Worm (Caenorhabditis elegans) whole organism, young adult: ENCODE measurements around the gene srab-13.

Experiments used
- B0261.1 ChIP-seq: sonication (generic microtip); optimal IDR thresholded peaks from 2 replicates; lab custom pipeline; 2016; ENCODE audit warnings: mild to moderate bottlenecking, missing genetic modification characterization, moderate library complexity, missing compliant biosample characterization
- B0336.3 ChIP-seq: fragments of 200-800 bp; sonication (Bioruptor generic); IDR thresholded peaks from 2 replicates; pipeline ENCODE4 v1.3.6; 2022; ENCODE audit warnings: missing genetic modification characterization, missing compliant biosample characterization
- C06A6.2 ChIP-seq: fragments of 200-800 bp; sonication (Bioruptor generic); conservative IDR thresholded peaks from 2 replicates; pipeline ENCODE4 v1.3.6; 2022; ENCODE audit warnings: missing genetic modification characterization, missing compliant biosample characterization
- C17E4.6 ChIP-seq: fragments of 200-800 bp; sonication (Bioruptor generic); IDR thresholded peaks from 2 replicates; pipeline ENCODE4 v1.3.6; 2022; ENCODE audit warnings: missing genetic modification reagents, missing genetic modification characterization, missing compliant biosample characterization
- F10E7.11 ChIP-seq: sonication (generic microtip); optimal IDR thresholded peaks from 2 replicates; lab custom pipeline; 2017; ENCODE audit warnings: mild to moderate bottlenecking, missing genetic modification characterization, moderate library complexity, missing compliant biosample characterization
- F49E8.2 ChIP-seq: sonication (generic microtip); optimal IDR thresholded peaks from 3 replicates; lab custom pipeline; 2017; ENCODE audit warnings: missing genetic modification characterization, mild to moderate bottlenecking, missing compliant biosample characterization, antibody characterized with exemption, moderate library complexity; ENCODE audit not compliant: insufficient read depth
- F52B5.7 ChIP-seq: sonication (generic microtip); optimal IDR thresholded peaks from 2 replicates; lab custom pipeline; 2016; ENCODE audit warnings: mild to moderate bottlenecking, missing genetic modification characterization, missing compliant biosample characterization
- Y53F4B.3 ChIP-seq: fragments of 200-800 bp; sonication (Bioruptor generic); IDR thresholded peaks from 2 replicates; pipeline ENCODE4 v1.3.6; 2022; ENCODE audit warnings: missing genetic modification reagents, missing genetic modification characterization, missing compliant biosample characterization
- Y53G8AR.9 ChIP-seq: fragments of 200-800 bp; sonication (Bioruptor generic); conservative IDR thresholded peaks from 2 replicates; pipeline ENCODE4 v1.3.6; 2022; ENCODE audit warnings: missing genetic modification reagents, missing genetic modification characterization, missing compliant biosample characterization
- ama-1 ChIP-seq, 3 experiments: fragments of 150-350 bp in 1 of 3; sonication (generic microtip) in 2 of 3; optimal IDR thresholded peaks; 2 replicates each; lab custom pipeline; 2014 to 2018; ENCODE audit warnings: missing biosample characterization in 2 of 3, missing genetic modification characterization in 2 of 3, missing genetic modification reagents in 2 of 3
- aptf-2 ChIP-seq: fragments of 200-800 bp; sonication (Bioruptor generic); conservative IDR thresholded peaks from 2 replicates; pipeline ENCODE4 v1.3.6; 2022; ENCODE audit warnings: missing genetic modification reagents, missing genetic modification characterization, missing compliant biosample characterization
- athp-1 ChIP-seq: sonication (generic microtip); optimal IDR thresholded peaks from 2 replicates; lab custom pipeline; 2017; ENCODE audit warnings: mild to moderate bottlenecking, missing genetic modification characterization, missing compliant biosample characterization
- ceh-40 ChIP-seq: fragments of 200-800 bp; sonication (Bioruptor generic); IDR thresholded peaks from 2 replicates; pipeline ENCODE4 v1.3.6; 2022; ENCODE audit warnings: missing genetic modification characterization, missing compliant biosample characterization
- ceh-91 ChIP-seq: fragments of 200-800 bp; sonication (Bioruptor generic); IDR thresholded peaks from 2 replicates; pipeline ENCODE4 v1.3.6; 2022; ENCODE audit warnings: missing genetic modification reagents, missing genetic modification characterization, missing compliant biosample characterization
- chd-7 ChIP-seq: sonication (generic microtip); optimal IDR thresholded peaks from 2 replicates; lab custom pipeline; 2016; ENCODE audit warnings: mild to moderate bottlenecking, missing genetic modification characterization, moderate library complexity, missing compliant biosample characterization
- die-1 ChIP-seq: sonication (generic microtip); optimal IDR thresholded peaks from 2 replicates; lab custom pipeline; 2016; ENCODE audit warnings: missing genotype, mild to moderate bottlenecking, missing genetic modification characterization, missing compliant biosample characterization
- efl-1 ChIP-seq: fragments of 150-350 bp; optimal IDR thresholded peaks from 2 replicates; lab custom pipeline; 2014; ENCODE audit warnings: missing biosample characterization, missing genetic modification reagents, missing genetic modification characterization
- hmg-20 ChIP-seq: fragments of 200-800 bp; sonication (Bioruptor generic); IDR thresholded peaks from 2 replicates; pipeline ENCODE4 v1.3.6; 2022; ENCODE audit warnings: missing genetic modification reagents, missing genetic modification characterization, missing compliant biosample characterization
- hrde-1 ChIP-seq: sonication (generic microtip); optimal IDR thresholded peaks from 2 replicates; lab custom pipeline; 2016; ENCODE audit warnings: missing genetic modification characterization, mild to moderate bottlenecking, missing compliant biosample characterization, moderate library complexity, missing genotype, missing genetic modification reagents, borderline replicate concordance
- lag-1 ChIP-seq: fragments of 200-800 bp; sonication (Bioruptor generic); IDR thresholded peaks from 2 replicates; pipeline ENCODE4 v1.3.6; 2022; ENCODE audit warnings: missing genetic modification reagents, missing genetic modification characterization, missing compliant biosample characterization
- let-526 ChIP-seq: fragments of 200-800 bp; sonication (Bioruptor generic); IDR thresholded peaks from 2 replicates; pipeline ENCODE4 v1.3.6; 2022; ENCODE audit warnings: missing genetic modification reagents, missing genetic modification characterization, missing compliant biosample characterization
- let-607 ChIP-seq, 2 experiments: fragments of 200-800 bp in 1 of 2; sonication (Bioruptor generic) in 1 of 2; sonication (generic microtip) in 1 of 2; optimal IDR thresholded peaks; 2 replicates each; lab custom pipeline; 2016 to 2018; ENCODE audit warnings: mild to moderate bottlenecking in 2 of 2, missing compliant biosample characterization in 2 of 2, missing genetic modification characterization in 2 of 2, moderate library complexity in 2 of 2, missing genotype in 1 of 2
- lin-40 ChIP-seq: sonication (generic microtip); optimal IDR thresholded peaks from 2 replicates; lab custom pipeline; 2016; ENCODE audit warnings: missing genetic modification characterization, mild to moderate bottlenecking, missing compliant biosample characterization, missing genotype, missing genetic modification reagents
- lin-54 ChIP-seq: fragments of 200-800 bp; sonication (Bioruptor generic); optimal IDR thresholded peaks from 2 replicates; lab custom pipeline; 2018; ENCODE audit warnings: mild to moderate bottlenecking, missing genetic modification characterization, missing compliant biosample characterization
- mel-28 ChIP-seq: sonication (generic microtip); optimal IDR thresholded peaks from 2 replicates; lab custom pipeline; 2016; ENCODE audit warnings: borderline replicate concordance, mild to moderate bottlenecking, missing genetic modification characterization, missing compliant biosample characterization
- mes-4 ChIP-seq: sonication (generic microtip); optimal IDR thresholded peaks from 2 replicates; lab custom pipeline; 2016; ENCODE audit warnings: missing genotype, missing genetic modification characterization, missing compliant biosample characterization
- nfyb-1 ChIP-seq: fragments of 200-800 bp; sonication (Bioruptor generic); IDR thresholded peaks from 2 replicates; pipeline ENCODE4 v1.3.6; 2022; ENCODE audit warnings: missing genetic modification reagents, missing genetic modification characterization, missing compliant biosample characterization
- sdz-38 ChIP-seq: sonication (generic microtip); optimal IDR thresholded peaks from 2 replicates; lab custom pipeline; 2016; ENCODE audit warnings: missing genotype, missing genetic modification characterization, missing compliant biosample characterization
- sea-2 ChIP-seq: fragments of 200-800 bp; sonication (Bioruptor generic); IDR thresholded peaks from 2 replicates; pipeline ENCODE4 v1.3.6; 2022; ENCODE audit warnings: missing genetic modification characterization, missing compliant biosample characterization
- snpc-1.3 ChIP-seq: sonication (generic microtip); optimal IDR thresholded peaks from 2 replicates; lab custom pipeline; 2017; ENCODE audit warnings: missing genetic modification characterization, mild to moderate bottlenecking, missing compliant biosample characterization, antibody characterized with exemption, moderate library complexity, missing genotype, missing genetic modification reagents; ENCODE audit not compliant: insufficient read depth
- snpc-3.4 ChIP-seq: sonication (generic microtip); optimal IDR thresholded peaks from 2 replicates; lab custom pipeline; 2017; ENCODE audit warnings: missing genetic modification characterization, mild to moderate bottlenecking, missing compliant biosample characterization, antibody characterized with exemption, moderate library complexity, missing genotype, missing genetic modification reagents
- snpc-4 ChIP-seq, 5 experiments: fragments of 150-350 bp in 1 of 5; sonication (generic microtip) in 4 of 5; optimal IDR thresholded peaks; 2 replicates each; lab custom pipeline; 2014 to 2018; ENCODE audit warnings: missing genetic modification characterization in 5 of 5, missing biosample characterization in 3 of 5, antibody characterized with exemption in 2 of 5, mild to moderate bottlenecking in 2 of 5, missing compliant biosample characterization in 2 of 5, missing genotype in 2 of 5, moderate library complexity in 2 of 5, missing genetic modification reagents in 1 of 5
- tbp1 ChIP-seq: fragments of 200-800 bp; sonication (Bioruptor generic); optimal IDR thresholded peaks from 2 replicates; lab custom pipeline; 2018; ENCODE audit warnings: mild to moderate bottlenecking, missing genetic modification characterization, missing compliant biosample characterization
- unc-130 ChIP-seq: sonication (generic microtip); optimal IDR thresholded peaks from 2 replicates; lab custom pipeline; 2016; ENCODE audit warnings: missing genetic modification reagents, missing genetic modification characterization, missing compliant biosample characterization
- zim-3 ChIP-seq: sonication (generic microtip); optimal IDR thresholded peaks from 2 replicates; lab custom pipeline; 2017; ENCODE audit warnings: mild to moderate bottlenecking, missing genetic modification characterization, moderate library complexity, missing compliant biosample characterization
- ztf-22 ChIP-seq: fragments of 200-800 bp; sonication (Bioruptor generic); optimal IDR thresholded peaks from 2 replicates; lab custom pipeline; 2018; ENCODE audit warnings: mild to moderate bottlenecking, missing genetic modification characterization, moderate library complexity, missing compliant biosample characterization
- ztf-28 ChIP-seq: fragments of 200-800 bp; sonication (Bioruptor generic); IDR thresholded peaks from 2 replicates; pipeline ENCODE4 v1.3.6; 2022; ENCODE audit warnings: missing genetic modification reagents, missing genetic modification characterization, missing compliant biosample characterization
- ztf-6 ChIP-seq: fragments of 200-800 bp; sonication (Bioruptor generic); IDR thresholded peaks from 2 replicates; pipeline ENCODE4 v1.3.6; 2022; ENCODE audit warnings: missing genetic modification reagents, missing genetic modification characterization, missing compliant biosample characterization

Gene srab-13

DNA sequence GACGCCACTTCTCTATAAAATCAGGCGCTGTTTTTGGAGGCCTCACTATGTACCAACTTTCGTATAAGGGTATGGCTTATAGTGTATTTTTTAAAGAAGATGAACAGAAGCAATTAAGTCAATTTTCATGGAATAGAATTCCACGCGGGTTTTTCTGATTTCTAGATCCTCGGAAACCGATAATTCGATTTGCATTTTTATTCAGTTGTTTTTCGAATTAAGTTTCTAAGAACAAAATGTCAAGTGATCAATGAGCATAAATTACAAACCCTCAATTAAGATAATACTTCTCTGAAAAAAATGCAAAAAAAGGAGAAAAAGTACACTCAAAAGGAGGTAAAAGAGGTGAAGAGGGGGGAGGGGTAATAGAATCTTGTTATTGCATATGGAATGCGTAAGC, 6.4 kb downstream of the srab-13 start:
- TF ChIP-seq efl-1 (GFP tag; lab: Kevin White, UChicago) (no peak), snpc-1.3 (no peak), mes-4 (tag; lab: Kevin White, UChicago) (no peak), sea-2 (no peak), Y53G8AR.9 (GFP tag; lab: Robert Waterston, UW) (no peak), die-1 (no peak), lin-40 (tag; lab: Kevin White, UChicago) (no peak), snpc-3.4 (tag; lab: Kevin White, UChicago) (no peak), nfyb-1 (no peak), ceh-40 (GFP tag; lab: Robert Waterston, UW) (no peak), athp-1 (tag; lab: Kevin White, UChicago) (no peak), Y53F4B.3 (GFP tag; lab: Robert Waterston, UW) (no peak), B0261.1 (tag; lab: Kevin White, UChicago) (no peak), B0336.3 (GFP tag; lab: Robert Waterston, UW) (no peak), unc-130 (GFP tag; lab: Kevin White, UChicago) (no peak), tbp1 (no peak), lin-54 (GFP tag; lab: Kevin White, UChicago) (no peak)

DNA sequence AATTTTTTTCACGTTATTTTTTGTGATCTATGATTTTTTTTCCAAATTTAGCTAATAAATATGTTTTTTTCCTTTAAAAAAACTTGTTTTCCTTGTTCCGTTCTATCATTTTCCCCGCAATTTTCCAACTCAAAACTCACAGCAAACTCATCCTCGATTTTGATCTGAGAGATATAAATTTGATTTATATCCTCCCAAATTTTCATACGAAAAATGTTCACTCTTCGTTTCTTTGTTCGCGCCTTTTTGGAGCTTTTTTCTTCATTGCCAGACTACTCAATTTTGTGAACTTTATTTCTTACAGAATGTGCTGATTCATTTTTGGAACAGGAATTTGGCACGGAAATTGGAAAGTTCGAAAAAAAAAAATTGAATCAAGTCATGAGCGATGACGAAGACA, 9.0 kb downstream of the srab-13 start, which contains the start of gene F59A7.14:
TSS of gene F59A7.14 (plus strand) at position 301 of the 400 bp plus-strand sequence.
- TF ChIP-seq F49E8.2 (tag; lab: Kevin White, UChicago) (no peak), lin-54 (GFP tag; lab: Kevin White, UChicago) (no peak), ztf-6 (GFP tag; lab: Robert Waterston, UW) (no peak), hmg-20 (GFP tag; lab: Robert Waterston, UW) (no peak), C06A6.2 (GFP tag; lab: Robert Waterston, UW) (no peak), lag-1 (no peak), sdz-38 (tag; lab: Kevin White, UChicago) (no peak), F52B5.7 (tag; lab: Kevin White, UChicago) (no peak), let-607 (tag; optimal IDR thresholded peaks at IDR 0.05; lab: Kevin White, UChicago) (no peak), ztf-28 (GFP tag; lab: Robert Waterston, UW) (no peak), chd-7 (no peak), let-526 (no peak), zim-3 (tag; lab: Kevin White, UChicago) (no peak), mel-28 (tag; lab: Kevin White, UChicago) (no peak), mes-4 (tag; lab: Kevin White, UChicago) (no peak), C17E4.6 (GFP tag; lab: Robert Waterston, UW) (no peak), ztf-22 (GFP tag; lab: Kevin White, UChicago) (no peak), F10E7.11 (tag; lab: Kevin White, UChicago) (no peak), snpc-4 (GFP tag; optimal IDR thresholded peaks at IDR 0.05; lab: Kevin White, UChicago) (no peak), snpc-4 (tag; optimal IDR thresholded peaks at IDR 0.05; lab: Kevin White, UChicago) (no peak), ama-1 (optimal IDR thresholded peaks at IDR 0.05; lab: Kevin White, UChicago) (no peak), ama-1 (GFP tag; optimal IDR thresholded peaks at IDR 0.05; lab: Kevin White, UChicago) (no peak)

DNA sequence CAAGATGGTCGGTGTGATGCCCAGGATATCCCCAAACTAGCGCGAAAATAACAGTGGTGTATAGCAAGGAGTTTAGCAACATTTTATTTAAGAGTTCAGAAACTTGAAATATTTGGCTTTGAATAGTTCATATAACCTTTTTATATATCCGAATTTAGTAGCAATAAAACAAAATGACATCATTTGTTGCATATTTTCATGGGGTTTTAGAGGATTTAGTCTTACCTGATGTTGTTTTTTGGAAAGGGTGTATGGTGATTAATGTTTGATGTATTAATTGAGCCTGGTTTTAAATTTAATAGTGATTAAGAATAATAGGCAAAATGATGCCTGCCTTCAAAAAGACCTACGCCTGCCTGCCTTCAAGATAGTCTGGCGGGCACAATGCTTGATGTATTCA, 11.3 kb downstream of the srab-13 start, which contains the start of gene F59A7.2:
TSS of gene F59A7.2 (minus strand) at position 101 of the 400 bp plus-strand sequence.
- no peak for TF ChIP-seq hrde-1 (tag; lab: Kevin White, UChicago)
- no peak for TF ChIP-seq aptf-2 (GFP tag; lab: Robert Waterston, UW)
- TF ChIP-seq ceh-91 (GFP tag; lab: Robert Waterston, UW) = no peak
- TF ChIP-seq B0336.3 (GFP tag; lab: Robert Waterston, UW) = no peak
- TF ChIP-seq, all 124 proteins: peak for 0
